Fruit fly (Drosophila melanogaster) whole organism, wandering third instar larva: ENCODE results near the gene Irp-1A.

ENCODE experiments used
- Abd-B ChIP-seq: fragments of >200 bp; optimal IDR thresholded peaks from 2 replicates; lab custom pipeline; 2017; ENCODE audit warnings: missing biosample characterization, missing genetic modification characterization
- CG32264 ChIP-seq: fragments of 200-800 bp; sonication (Bioruptor generic); optimal IDR thresholded peaks from 2 replicates; lab custom pipeline; 2016; ENCODE audit warnings: missing biosample characterization, missing genetic modification characterization
- CG9705 ChIP-seq: fragments of 200-800 bp; sonication (Bioruptor generic); optimal IDR thresholded peaks from 2 replicates; lab custom pipeline; 2018; ENCODE audit warnings: missing biosample characterization, mild to moderate bottlenecking, missing genetic modification characterization
- CrebA ChIP-seq: fragments of 200-800 bp; sonication (Bioruptor generic); optimal IDR thresholded peaks from 2 replicates; lab custom pipeline; 2016; ENCODE audit warnings: missing biosample characterization, mild to moderate bottlenecking, missing genetic modification characterization, borderline replicate concordance
- Dfd ChIP-seq: fragments of >200 bp; optimal IDR thresholded peaks from 2 replicates; lab custom pipeline; 2017; ENCODE audit warnings: missing biosample characterization, missing genetic modification characterization
- Dif ChIP-seq: fragments of 200-275, 200-300 bp; sonication (Bioruptor generic); optimal IDR thresholded peaks from 2 replicates; lab custom pipeline; 2018; ENCODE audit warnings: missing biosample characterization, missing genetic modification characterization; ENCODE audit not compliant: partially characterized antibody
- GATAd ChIP-seq: sonication (Bioruptor generic); optimal IDR thresholded peaks from 2 replicates; lab custom pipeline; 2016; ENCODE audit warnings: missing biosample characterization, missing genetic modification characterization
- HLH106 ChIP-seq: fragments of 200-800 bp; optimal IDR thresholded peaks from 3 replicates; lab custom pipeline; 2019; ENCODE audit warnings: missing biosample characterization, mild to moderate bottlenecking, missing genetic modification characterization, moderate library complexity
- Hnf4 ChIP-seq: fragments of 200-800 bp; sonication (Bioruptor generic); optimal IDR thresholded peaks from 2 replicates; lab custom pipeline; 2016; ENCODE audit warnings: missing biosample characterization, mild to moderate bottlenecking, missing genetic modification characterization
- Hr78 ChIP-seq: fragments of >200 bp; optimal IDR thresholded peaks from 2 replicates; lab custom pipeline; 2017; ENCODE audit warnings: missing biosample characterization, missing genetic modification characterization
- Hr83 ChIP-seq: fragments of 200-300 bp; sonication (Bioruptor generic); optimal IDR thresholded peaks from 2 replicates; lab custom pipeline; 2016; ENCODE audit warnings: missing biosample characterization, mild to moderate bottlenecking, missing genetic modification characterization, moderate library complexity; ENCODE audit not compliant: poor library complexity, severe bottlenecking
- Mio ChIP-seq: sonication (Bioruptor generic); optimal IDR thresholded peaks from 2 replicates; lab custom pipeline; 2016; ENCODE audit warnings: missing biosample characterization, missing genetic modification characterization
- Myc ChIP-seq: fragments of >200 bp; optimal IDR thresholded peaks from 2 replicates; lab custom pipeline; 2017
- N ChIP-seq: fragments of >200 bp; optimal IDR thresholded peaks from 2 replicates; lab custom pipeline; 2018; ENCODE audit warnings: missing biosample characterization, missing external identifiers, missing genetic modification characterization
- Rel ChIP-seq, 2 experiments: fragments of 200-800 bp; sonication (Bioruptor generic) in 1 of 2; optimal IDR thresholded peaks; 2 replicates in 1 of 2; 3 replicates in 1 of 2; lab custom pipeline; 2016 to 2019; ENCODE audit warnings: mild to moderate bottlenecking in 2 of 2, missing biosample characterization in 2 of 2, missing genetic modification characterization in 2 of 2, moderate library complexity in 1 of 2
- Sp1 ChIP-seq: fragments of 200-800 bp; sonication (Bioruptor generic); optimal IDR thresholded peaks from 3 replicates; lab custom pipeline; 2019; ENCODE audit warnings: missing biosample characterization, mild to moderate bottlenecking, missing genetic modification characterization, moderate library complexity
- dl ChIP-seq, 2 experiments: fragments of 175-275, 200-275 bp in 1 of 2; fragments of 200-275 bp in 1 of 2; sonication (Bioruptor generic); optimal IDR thresholded peaks; lab custom pipeline; 2018; ENCODE audit warnings: mild to moderate bottlenecking in 2 of 2, missing biosample characterization in 2 of 2, missing genetic modification characterization in 2 of 2, moderate library complexity in 2 of 2; ENCODE audit not compliant: partially characterized antibody in 2 of 2, insufficient read depth in 1 of 2
- dmrt93B ChIP-seq: fragments of 200-800 bp; sonication (Bioruptor generic); optimal IDR thresholded peaks from 2 replicates; lab custom pipeline; 2018; ENCODE audit warnings: missing biosample characterization, mild to moderate bottlenecking, missing genetic modification characterization
- dsf ChIP-seq: sonication (Bioruptor generic); optimal IDR thresholded peaks from 2 replicates; lab custom pipeline; 2016; ENCODE audit warnings: missing biosample characterization, missing genetic modification characterization, borderline replicate concordance
- ey ChIP-seq: fragments of 200-800 bp; sonication (Bioruptor generic); optimal IDR thresholded peaks from 2 replicates; lab custom pipeline; 2016; ENCODE audit warnings: missing biosample characterization, missing genetic modification characterization
- fru ChIP-seq: fragments of 200-800 bp; sonication (Bioruptor generic); optimal IDR thresholded peaks from 3 replicates; lab custom pipeline; 2016; ENCODE audit warnings: missing biosample characterization, mild to moderate bottlenecking, missing genetic modification characterization
- jim ChIP-seq: fragments of 175-275, 200-325 bp; sonication (Bioruptor generic); optimal IDR thresholded peaks from 2 replicates; lab custom pipeline; 2016; ENCODE audit warnings: missing biosample characterization, mild to moderate bottlenecking, missing genetic modification characterization
- lola ChIP-seq: fragments of >200 bp; optimal IDR thresholded peaks from 2 replicates; lab custom pipeline; 2017; ENCODE audit warnings: missing biosample characterization, missing genetic modification characterization
- pan ChIP-seq: fragments of >200 bp; optimal IDR thresholded peaks from 2 replicates; lab custom pipeline; 2017
- psq ChIP-seq: fragments of 200-800 bp; sonication (Bioruptor generic); optimal IDR thresholded peaks from 3 replicates; lab custom pipeline; 2017; ENCODE audit warnings: missing biosample characterization, mild to moderate bottlenecking, missing genetic modification characterization, moderate library complexity
- rgr ChIP-seq: fragments of 200-800 bp; sonication (Bioruptor generic); optimal IDR thresholded peaks from 3 replicates; lab custom pipeline; 2016; ENCODE audit warnings: missing biosample characterization, mild to moderate bottlenecking, missing genetic modification characterization
- tai ChIP-seq: sonication (Bioruptor generic); optimal IDR thresholded peaks from 2 replicates; lab custom pipeline; 2016; ENCODE audit warnings: missing biosample characterization, missing genetic modification characterization
- usp ChIP-seq: fragments of >200 bp; optimal IDR thresholded peaks from 2 replicates; lab custom pipeline; 2017; ENCODE audit warnings: missing biosample characterization, missing genetic modification characterization
- woc ChIP-seq: sonication (Bioruptor generic); optimal IDR thresholded peaks from 2 replicates; lab custom pipeline; 2016; ENCODE audit warnings: missing biosample characterization, mild to moderate bottlenecking, missing genetic modification characterization

Gene Irp-1A

dm6 chr3R:22726031-22726770 lies 1.8 kb upstream of the Irp-1A start, which contains the start of gene RNF220:
Gene RNF220, minus strand, starts transcription at chr3R:22726414.
- TF ChIP-seq dmrt93B (GFP tag; lab: Kevin White, UChicago) (no peak), jim (no peak), Myc (lab: Kevin White, UChicago) (peak; percentile 32), Hr78 (GFP tag; lab: Kevin White, UChicago) (no peak), ey (GFP tag; lab: Kevin White, UChicago) (no peak), HLH106 (tag; lab: Kevin White, UChicago) (peak; percentile 30), Hnf4 (GFP tag; lab: Kevin White, UChicago) (no peak), fru (GFP tag; lab: Kevin White, UChicago) (peak; percentile 15), psq (GFP tag; lab: Kevin White, UChicago) (no peak), N (GFP tag; lab: Kevin White, UChicago) (no peak)
- TF ChIP-seq, all 38 proteins: peak for 3

dm6 chr3R:22720808-22721306 lies 3.5 kb downstream of the Irp-1A start, which contains the start of gene wge:
Gene wge, minus strand, starts transcription at chr3R:22721150.
- TF ChIP-seq pan, result no peak
- no peak for TF ChIP-seq Dif (GFP tag; lab: Kevin White, UChicago)
- TF ChIP-seq CrebA (GFP tag; lab: Kevin White, UChicago), result no peak
- TF ChIP-seq jim, result peak; percentile 80
- TF ChIP-seq psq (GFP tag; lab: Kevin White, UChicago), result no peak
- peak; percentile 12 for TF ChIP-seq HLH106 (tag; lab: Kevin White, UChicago)
- TF ChIP-seq Sp1 (GFP tag; lab: Kevin White, UChicago), result peak; percentile 59
- TF ChIP-seq Rel (GFP tag; optimal IDR thresholded peaks at IDR 0.05; lab: Kevin White, UChicago), result no peak
- peak; percentile 33 for TF ChIP-seq Rel (tag; optimal IDR thresholded peaks at IDR 0.05; lab: Kevin White, UChicago)
- TF ChIP-seq Abd-B (GFP tag; lab: Kevin White, UChicago), result no peak
- no peak for TF ChIP-seq Mio (GFP tag; lab: Kevin White, UChicago)

DNA sequence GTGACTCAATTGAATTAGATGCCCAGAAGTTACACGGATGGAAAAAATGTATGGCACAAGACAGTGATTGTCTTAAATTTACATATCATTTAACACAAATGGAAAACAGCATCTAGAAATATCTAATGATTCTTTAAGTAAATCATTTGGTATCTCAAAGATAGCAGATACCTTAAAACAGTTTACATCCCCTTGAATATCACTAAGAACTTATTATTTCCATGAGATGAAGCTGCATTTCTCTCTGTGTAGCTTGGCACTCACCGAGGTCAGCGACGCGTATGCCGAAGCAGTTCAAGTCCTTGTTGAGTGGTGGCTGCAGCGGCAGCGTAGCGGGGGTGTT lies 4.8 kb downstream of the Irp-1A start:
- peak; percentile 6 for TF ChIP-seq fru (GFP tag; lab: Kevin White, UChicago)
- TF ChIP-seq GATAd (GFP tag; lab: Kevin White, UChicago), result no peak

- TF ChIP-seq dl (GFP tag; optimal IDR thresholded peaks at IDR 0.05; lab: Kevin White, UChicago; ENCODE audit: insufficient read depth in 1 of 2, partially characterized antibody in 2 of 2) (no peak), CG32264 (no peak), CG9705 (GFP tag; lab: Kevin White, UChicago) (no peak), tai (GFP tag; lab: Kevin White, UChicago) (no peak), HLH106 (tag; lab: Kevin White, UChicago) (no peak), lola (GFP tag; lab: Kevin White, UChicago) (no peak), GATAd (GFP tag; lab: Kevin White, UChicago) (no peak), Hnf4 (GFP tag; lab: Kevin White, UChicago) (no peak), Sp1 (GFP tag; lab: Kevin White, UChicago) (no peak), N (GFP tag; lab: Kevin White, UChicago) (no peak), usp (no peak), Dif (GFP tag; lab: Kevin White, UChicago) (no peak), fru (GFP tag; lab: Kevin White, UChicago) (no peak), psq (GFP tag; lab: Kevin White, UChicago) (no peak), pan (no peak), rgr (GFP tag; lab: Kevin White, UChicago) (no peak), Dfd (GFP tag; lab: Kevin White, UChicago) (no peak)
Measured at dm6 chr3R:22718937-22719606, 5.3 kb downstream of the Irp-1A start.

dm6 chr3R:22718401-22718800 lies 6.0 kb downstream of the Irp-1A start:
- TF ChIP-seq psq (GFP tag; lab: Kevin White, UChicago) (no peak), Myc (lab: Kevin White, UChicago) (no peak), Hnf4 (GFP tag; lab: Kevin White, UChicago) (no peak), N (GFP tag; lab: Kevin White, UChicago) (no peak), dsf (GFP tag; lab: Kevin White, UChicago) (no peak), Mio (GFP tag; lab: Kevin White, UChicago) (no peak), dl (GFP tag; optimal IDR thresholded peaks at IDR 0.05; lab: Kevin White, UChicago; ENCODE audit: insufficient read depth in 1 of 2, partially characterized antibody in 2 of 2) (no peak), woc (GFP tag; lab: Kevin White, UChicago) (no peak), Hr83 (GFP tag; lab: Kevin White, UChicago) (no peak), Rel (GFP tag; optimal IDR thresholded peaks at IDR 0.05; lab: Kevin White, UChicago) (no peak), Rel (tag; optimal IDR thresholded peaks at IDR 0.05; lab: Kevin White, UChicago) (no peak), tai (GFP tag; lab: Kevin White, UChicago) (no peak), CG32264 (no peak)
- TF ChIP-seq, all 38 proteins: peak for 0
